Worm (Caenorhabditis elegans) whole organism, early embryonic: ENCODE data around the gene pals-27.

Source experiments
- flt-1 ChIP-seq: fragments of 200-800 bp; sonication (Bioruptor generic); IDR thresholded peaks from 2 replicates; pipeline ENCODE4 v1.3.6; 2022; ENCODE audit warnings: missing genetic modification characterization, missing compliant biosample characterization
- tbx-11 ChIP-seq: fragments of 200-800 bp; sonication (Bioruptor generic); IDR thresholded peaks from 2 replicates; pipeline ENCODE4 v1.3.6; 2022; ENCODE audit warnings: missing genetic modification characterization, missing compliant biosample characterization

DNA sequence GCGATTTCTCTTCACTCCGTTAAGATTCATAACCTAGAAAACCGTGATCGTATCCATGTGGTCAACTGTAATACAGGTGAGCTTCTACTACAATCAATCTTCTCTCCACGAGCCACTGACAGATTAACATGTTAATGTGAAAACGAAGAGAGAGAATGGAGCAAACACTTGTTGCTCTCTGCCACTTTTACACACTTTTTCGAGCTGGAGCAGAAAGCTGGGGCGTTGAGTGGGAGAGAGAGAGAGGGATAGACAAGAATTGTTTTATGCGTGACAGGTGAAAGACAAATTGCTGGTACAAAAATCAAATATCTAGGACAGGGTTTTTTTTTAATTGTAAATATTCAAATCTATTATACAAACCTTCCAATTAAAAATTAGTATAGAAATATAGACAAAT, 23.1 kb upstream of the pals-27 start:
- no peak for TF ChIP-seq flt-1
- no peak for TF ChIP-seq tbx-11 (GFP tag; lab: Robert Waterston, UW)
